Worm (Caenorhabditis elegans): ENCODE data around the gene ZC204.12.

- TF ChIP-seq unc-39 (tag; optimal IDR thresholded peaks at IDR 0.05) (no peak), ztf-11 (tag; optimal IDR thresholded peaks at IDR 0.05) (no peak), ces-1 (GFP tag; optimal IDR thresholded peaks at IDR 0.05) (no peak), nhr-2 (tag; optimal IDR thresholded peaks at IDR 0.05) (no peak), snpc-4 (tag; optimal IDR thresholded peaks at IDR 0.05) (no peak), ceh-43 (GFP tag; optimal IDR thresholded peaks at IDR 0.05) (no peak), unc-62 (GFP tag; optimal IDR thresholded peaks at IDR 0.05) (no peak)
Measured at ce11 chrII:1672673-1673072, 15.6 kb upstream of the ZC204.12 start.
